Worm (Caenorhabditis elegans): ENCODE results near the gene Y47D7A.11.

ce11 chrV:4400118-4400517, 28.0 kb downstream of the Y47D7A.11 start, which contains the start of gene F13A2.4:
- TF ChIP-seq fkh-10 (GFP tag; optimal IDR thresholded peaks at IDR 0.05) = no peak
- TF ChIP-seq fos-1 (tag; optimal IDR thresholded peaks at IDR 0.05) = no peak
- TF ChIP-seq pqm-1 (tag; optimal IDR thresholded peaks at IDR 0.05) = no peak
- no peak for TF ChIP-seq unc-39 (tag; optimal IDR thresholded peaks at IDR 0.05)
- no peak for TF ChIP-seq ztf-4 (tag; optimal IDR thresholded peaks at IDR 0.05)

Measured in whole organism, L3 larva.